Worm (Caenorhabditis elegans): ENCODE results near the gene nhr-72.

Gene nhr-72

DNA sequence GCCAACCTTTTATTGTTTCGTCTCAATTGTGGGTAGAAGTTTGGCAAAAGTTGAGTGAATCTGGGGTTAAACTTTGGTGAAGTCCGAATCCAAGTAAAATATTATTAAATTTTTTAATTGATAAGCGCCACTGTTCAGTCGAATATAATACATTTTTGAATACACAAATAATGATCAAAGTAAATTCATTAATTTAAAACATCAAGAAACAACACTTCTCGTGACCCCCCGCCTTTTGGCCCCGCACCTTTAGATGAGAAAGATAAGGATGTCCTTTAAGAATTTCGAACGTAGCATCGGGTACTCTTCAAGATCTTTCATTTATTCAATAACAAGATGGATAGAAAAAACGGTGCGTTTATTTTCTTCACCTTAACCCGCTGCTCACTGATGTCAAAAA, 2.1 kb upstream of the nhr-72 start, which contains the start of gene nhr-257:
nhr-257 (plus strand) TSS at position 301 of the 400 bp plus-strand sequence.
- TF ChIP-seq nhr-21 (tag; optimal IDR thresholded peaks at IDR 0.05) = no peak
- TF ChIP-seq elt-3 (tag; optimal IDR thresholded peaks at IDR 0.05) = no peak
- no peak for TF ChIP-seq dmd-4 (tag; optimal IDR thresholded peaks at IDR 0.05)
- no peak for TF ChIP-seq ama-1 (optimal IDR thresholded peaks at IDR 0.05)
- no peak for TF ChIP-seq sma-9 (GFP tag; optimal IDR thresholded peaks at IDR 0.05)
- TF ChIP-seq sma-9 (tag; optimal IDR thresholded peaks at IDR 0.05) = no peak
- no peak for TF ChIP-seq F13H6.1 (tag; optimal IDR thresholded peaks at IDR 0.05)
- no peak for TF ChIP-seq ceh-16 (tag; optimal IDR thresholded peaks at IDR 0.05)
- TF ChIP-seq nhr-10 (tag; optimal IDR thresholded peaks at IDR 0.05) = no peak
- no peak for TF ChIP-seq unc-39 (tag; optimal IDR thresholded peaks at IDR 0.05)
- no peak for TF ChIP-seq nhr-6 (tag; optimal IDR thresholded peaks at IDR 0.05)
- TF ChIP-seq nhr-77 (tag; optimal IDR thresholded peaks at IDR 0.05) = no peak
- TF ChIP-seq aly-2 (tag; optimal IDR thresholded peaks at IDR 0.05) = no peak
- TF ChIP-seq C34F6.9 (tag; optimal IDR thresholded peaks at IDR 0.05) = no peak
- TF ChIP-seq nhr-23 (tag; optimal IDR thresholded peaks at IDR 0.05) = no peak
- no peak for TF ChIP-seq nhr-237 (tag; optimal IDR thresholded peaks at IDR 0.05)
- TF ChIP-seq nhr-129 (tag; optimal IDR thresholded peaks at IDR 0.05) = no peak

DNA sequence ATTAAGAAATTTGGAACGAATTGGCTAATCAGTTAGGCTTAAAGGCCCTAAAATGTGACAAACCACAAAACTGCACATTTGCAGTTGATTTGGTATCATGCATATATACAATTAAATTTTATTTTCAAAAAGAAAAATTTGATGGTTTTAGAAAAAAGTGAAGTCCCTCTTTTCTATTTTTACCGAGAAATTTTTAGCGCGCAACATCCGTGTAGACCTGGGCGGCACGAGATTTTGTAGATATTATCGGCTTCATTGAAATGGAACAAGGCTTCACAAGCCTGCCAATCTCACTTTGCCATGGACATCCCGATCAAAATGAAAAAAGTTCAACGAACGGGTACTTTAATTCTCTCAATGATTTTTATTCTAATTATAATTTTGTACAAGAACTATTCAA, 4.5 kb downstream of the nhr-72 start, which contains the start of gene C17A2.2:
C17A2.2 (plus strand) TSS at position 301 of the 400 bp plus-strand sequence.
- no peak for TF ChIP-seq snpc-4 (tag; optimal IDR thresholded peaks at IDR 0.05)

DNA sequence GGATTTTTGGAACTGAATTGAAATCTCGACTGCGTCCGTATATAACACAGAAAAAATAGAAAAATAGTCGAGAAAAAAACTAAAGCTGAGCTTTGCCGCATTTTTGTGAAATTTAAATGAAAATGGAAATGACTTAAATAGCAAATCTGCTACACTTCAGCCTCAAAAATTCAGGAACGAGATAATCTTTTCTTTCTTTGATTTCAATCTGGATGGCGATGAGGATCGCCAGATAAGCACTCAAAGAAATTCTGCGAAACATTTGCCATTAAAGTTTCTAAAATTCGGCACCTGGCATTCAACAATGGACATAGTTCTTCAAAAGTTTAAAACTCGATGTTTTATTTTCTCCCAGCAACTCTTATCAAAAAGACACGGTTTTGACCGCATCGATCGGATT, 7.2 kb downstream of the nhr-72 start, which contains the start of the genes C17A2.7 and C17A2.3:
C17A2.7 (minus strand) TSS at position 101 of the 400 bp plus-strand sequence.
C17A2.3 (plus strand) TSS at position 305 of the 400 bp plus-strand sequence.
- TF ChIP-seq sem-4 (tag; optimal IDR thresholded peaks at IDR 0.05) = no peak
- no peak for TF ChIP-seq lsy-2 (tag; optimal IDR thresholded peaks at IDR 0.05)
- TF ChIP-seq elt-3 (tag; optimal IDR thresholded peaks at IDR 0.05) = no peak

DNA sequence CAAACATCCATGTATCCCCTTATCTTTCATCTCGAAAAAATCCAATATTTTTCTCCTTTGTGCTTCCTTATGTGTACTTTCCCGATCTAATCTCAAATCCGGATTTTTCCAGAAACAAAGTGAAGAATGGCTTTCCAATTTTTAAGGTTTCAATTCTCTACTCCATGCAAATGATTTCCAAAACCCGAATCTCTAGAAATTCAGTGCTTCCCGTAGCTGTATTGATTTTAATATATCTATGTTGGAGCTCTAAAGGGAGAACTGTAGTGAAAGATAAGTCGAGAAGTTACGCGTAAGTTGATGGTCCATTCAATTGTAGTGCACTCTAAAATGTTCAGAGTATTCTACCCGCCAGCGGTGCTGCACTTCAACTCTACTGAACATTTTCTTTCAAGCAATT, 11.0 kb downstream of the nhr-72 start, which contains the start of gene C17A2.4:
C17A2.4 (plus strand) TSS at position 301 of the 400 bp plus-strand sequence.
- TF ChIP-seq lsy-2 (tag; optimal IDR thresholded peaks at IDR 0.05) (no peak), mdl-1 (tag; optimal IDR thresholded peaks at IDR 0.05) (no peak), skn-1 (tag; optimal IDR thresholded peaks at IDR 0.05) (no peak), alr-1 (tag; optimal IDR thresholded peaks at IDR 0.05) (no peak), nhr-237 (tag; optimal IDR thresholded peaks at IDR 0.05) (no peak), sma-9 (GFP tag; optimal IDR thresholded peaks at IDR 0.05) (no peak), sma-9 (tag; optimal IDR thresholded peaks at IDR 0.05) (no peak), nhr-77 (tag; optimal IDR thresholded peaks at IDR 0.05) (no peak), ceh-82 (tag; optimal IDR thresholded peaks at IDR 0.05) (no peak), nhr-11 (tag; optimal IDR thresholded peaks at IDR 0.05) (no peak), lin-39 (tag; optimal IDR thresholded peaks at IDR 0.05) (no peak), blmp-1 (tag; optimal IDR thresholded peaks at IDR 0.05; ENCODE audit: insufficient read depth) (no peak)

DNA sequence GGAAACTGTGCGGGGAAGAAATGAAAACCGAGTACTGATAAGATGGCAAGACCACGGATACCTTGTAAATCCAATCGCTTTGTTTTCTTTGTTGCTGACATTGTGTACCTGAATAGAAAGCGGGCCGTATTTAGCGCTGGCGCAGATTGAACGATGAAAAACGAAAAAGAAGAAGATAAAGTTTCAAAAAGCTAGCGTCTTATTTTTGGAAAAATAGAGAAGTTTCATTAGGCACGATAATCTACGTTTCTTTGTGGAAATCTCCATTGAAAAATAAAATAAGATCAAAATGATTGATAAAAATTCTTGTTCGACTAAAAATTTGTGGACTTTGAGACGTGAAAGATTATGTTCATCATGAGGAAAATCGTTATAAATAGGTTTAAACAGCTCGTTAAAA, 14.6 kb downstream of the nhr-72 start, which contains the start of gene oac-4:
oac-4 (minus strand) TSS at position 101 of the 400 bp plus-strand sequence.
- TF ChIP-seq nhr-21 (tag; optimal IDR thresholded peaks at IDR 0.05) (no peak), elt-3 (tag; optimal IDR thresholded peaks at IDR 0.05) (no peak), gmeb-1 (tag; optimal IDR thresholded peaks at IDR 0.05) (no peak), nhr-12 (tag; optimal IDR thresholded peaks at IDR 0.05) (no peak), sem-4 (tag; optimal IDR thresholded peaks at IDR 0.05) (no peak), nhr-11 (tag; optimal IDR thresholded peaks at IDR 0.05) (no peak), sma-3 (GFP tag; optimal IDR thresholded peaks at IDR 0.05) (no peak), egl-27 (tag; optimal IDR thresholded peaks at IDR 0.05) (no peak)

DNA sequence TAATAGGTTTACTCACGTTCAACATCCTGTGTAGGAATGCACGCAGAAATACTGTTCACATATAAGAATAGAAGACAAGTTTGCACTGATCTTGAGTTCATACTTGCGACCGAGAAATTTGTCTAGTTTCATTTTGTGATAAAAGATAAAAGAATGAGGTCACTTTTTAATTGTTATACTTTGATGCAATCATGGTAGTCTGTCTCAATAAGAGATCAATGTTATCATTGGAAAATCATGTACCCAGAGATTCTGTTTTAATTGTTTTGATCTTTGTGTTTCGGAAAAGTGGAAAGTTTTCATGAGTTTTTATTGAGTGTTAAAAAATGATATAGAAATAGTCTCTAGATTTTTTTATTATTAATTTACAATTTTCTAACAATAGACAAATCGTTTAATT, 18.2 kb downstream of the nhr-72 start, which contains the start of gene F54D10.9:
F54D10.9 (minus strand) TSS at position 101 of the 400 bp plus-strand sequence.
- TF ChIP-seq sma-3 (GFP tag; optimal IDR thresholded peaks at IDR 0.05) = no peak
- no peak for TF ChIP-seq unc-62 (GFP tag; optimal IDR thresholded peaks at IDR 0.05)
- no peak for TF ChIP-seq C34F6.9 (tag; optimal IDR thresholded peaks at IDR 0.05)
- TF ChIP-seq nhr-12 (tag; optimal IDR thresholded peaks at IDR 0.05) = no peak
- TF ChIP-seq fos-1 (tag; optimal IDR thresholded peaks at IDR 0.05) = no peak
- no peak for TF ChIP-seq nhr-23 (tag; optimal IDR thresholded peaks at IDR 0.05)
- TF ChIP-seq F13H6.1 (tag; optimal IDR thresholded peaks at IDR 0.05) = no peak
- TF ChIP-seq nhr-237 (tag; optimal IDR thresholded peaks at IDR 0.05) = no peak
- no peak for TF ChIP-seq lin-13 (GFP tag; optimal IDR thresholded peaks at IDR 0.05)
- no peak for TF ChIP-seq lin-11 (tag; optimal IDR thresholded peaks at IDR 0.05)
- no peak for TF ChIP-seq ama-1 (optimal IDR thresholded peaks at IDR 0.05)
- TF ChIP-seq nhr-77 (tag; optimal IDR thresholded peaks at IDR 0.05) = no peak
- TF ChIP-seq aly-2 (tag; optimal IDR thresholded peaks at IDR 0.05) = no peak
- TF ChIP-seq mab-5 (tag; optimal IDR thresholded peaks at IDR 0.05) = no peak
- TF ChIP-seq nhr-6 (tag; optimal IDR thresholded peaks at IDR 0.05) = no peak
- TF ChIP-seq gmeb-1 (tag; optimal IDR thresholded peaks at IDR 0.05) = no peak
- TF ChIP-seq zag-1 (tag; optimal IDR thresholded peaks at IDR 0.05) = no peak
- no peak for TF ChIP-seq nhr-129 (tag; optimal IDR thresholded peaks at IDR 0.05)
- TF ChIP-seq ceh-16 (tag; optimal IDR thresholded peaks at IDR 0.05) = no peak
- no peak for TF ChIP-seq peb-1 (tag; optimal IDR thresholded peaks at IDR 0.05)
